In the genomic region with DNA sequence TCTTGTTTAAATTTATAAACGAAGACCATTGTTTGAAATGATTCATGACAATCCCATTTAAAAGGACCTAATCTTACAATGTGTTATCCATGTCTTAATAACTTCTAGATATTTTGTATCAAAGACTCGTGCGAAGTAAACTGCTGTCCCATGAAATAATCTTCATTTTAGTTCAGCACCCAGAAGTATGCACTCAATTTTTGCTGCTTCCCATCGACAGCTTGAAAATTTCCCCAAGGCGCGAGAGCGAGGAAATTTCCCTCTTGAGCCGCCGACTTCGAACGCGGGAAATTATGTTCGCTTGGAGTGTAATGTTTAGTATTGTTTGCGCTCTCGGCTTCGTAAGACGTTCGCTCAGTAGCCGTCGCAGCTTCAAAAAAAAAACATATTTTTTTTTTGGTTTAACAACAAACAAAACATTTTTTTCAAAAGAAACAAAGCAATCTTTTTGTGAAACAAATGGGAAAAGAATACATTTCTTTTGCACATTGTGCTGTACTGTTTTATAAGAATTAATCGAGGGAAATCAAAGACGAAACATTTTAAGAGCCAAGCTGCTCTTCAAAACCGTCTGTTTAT, we compare ENCODE assay signal across 1 fruit fly cellular context.
TF ChIP-seq lines count a peak whose summit lies in the region.

No protein-coding gene starts in this region.

TF ChIP-seq in whole organism, embryonic, 481 proteins besides CTCF, POLR2A, EP300 and RAD21 (continued from another document):
- TF ChIP-seq CG13424 (tag; optimal IDR thresholded peaks at IDR 0.05; lab: Kevin White, UChicago) (no peak), Stat92E (GFP tag; optimal IDR thresholded peaks at IDR 0.05; lab: Kevin White, UChicago) (no peak), toy (GFP tag; IDR thresholded peaks at IDR 0.05; lab: Robert Waterston, UW) (no peak), Antp (GFP tag; optimal IDR thresholded peaks at IDR 0.05; lab: Kevin White, UChicago) (no peak), YL-1 (GFP tag; optimal IDR thresholded peaks at IDR 0.05; lab: Kevin White, UChicago) (no peak), zfh2 (GFP tag; optimal IDR thresholded peaks at IDR 0.05; lab: Kevin White, UChicago) (no peak), CG15073 (GFP tag; optimal IDR thresholded peaks at IDR 0.05; lab: Kevin White, UChicago) (no peak), lab (GFP tag; optimal IDR thresholded peaks at IDR 0.05; lab: Kevin White, UChicago) (no peak), pita (GFP tag; optimal IDR thresholded peaks at IDR 0.05; lab: Kevin White, UChicago) (peak; percentile 4), fru (optimal IDR thresholded peaks at IDR 0.05; lab: Kevin White, UChicago) (no peak), Abd-B (GFP tag; optimal IDR thresholded peaks at IDR 0.05; lab: Kevin White, UChicago) (no peak), CG7372 (GFP tag; IDR thresholded peaks at IDR 0.05; lab: Robert Waterston, UW) (no peak), pros (GFP tag; optimal IDR thresholded peaks at IDR 0.05; lab: Kevin White, UChicago) (no peak), CG32532 (GFP tag; IDR thresholded peaks at IDR 0.05; lab: Robert Waterston, UW) (no peak), Med (GFP tag; lab: Kevin White, UChicago) (peak; percentile 26), NC2α (GFP tag; optimal IDR thresholded peaks at IDR 0.05; lab: Kevin White, UChicago) (no peak), zf30C (GFP tag; optimal IDR thresholded peaks at IDR 0.05; lab: Kevin White, UChicago) (peak; percentile 9), Hmr (GFP tag; optimal IDR thresholded peaks at IDR 0.05; lab: Kevin White, UChicago) (no peak), CG4424 (GFP tag; optimal IDR thresholded peaks at IDR 0.05; lab: Kevin White, UChicago) (no peak), ATbp (GFP tag; optimal IDR thresholded peaks at IDR 0.05; lab: Kevin White, UChicago) (no peak), nom (GFP tag; optimal IDR thresholded peaks at IDR 0.05; lab: Kevin White, UChicago) (no peak), run (tag; optimal IDR thresholded peaks at IDR 0.05; lab: Kevin White, UChicago) (no peak), CG7357 (GFP tag; IDR thresholded peaks at IDR 0.05; lab: Robert Waterston, UW) (no peak), CG33557 (GFP tag; optimal IDR thresholded peaks at IDR 0.05; lab: Kevin White, UChicago) (no peak), cg (GFP tag; optimal IDR thresholded peaks at IDR 0.05; lab: Kevin White, UChicago) (peak; percentile 19), pan (optimal IDR thresholded peaks at IDR 0.05; lab: Kevin White, UChicago) (no peak), pan (GFP tag; optimal IDR thresholded peaks at IDR 0.05 in 1 of 2, IDR thresholded peaks at IDR 0.05 in 1 of 2) (no peak), CG1529 (GFP tag; optimal IDR thresholded peaks at IDR 0.05; lab: Kevin White, UChicago) (no peak), tll (GFP tag; optimal IDR thresholded peaks at IDR 0.05; lab: Kevin White, UChicago) (no peak), CG17912 (GFP tag; optimal IDR thresholded peaks at IDR 0.05; lab: Kevin White, UChicago) (no peak), CG2129 (GFP tag; IDR thresholded peaks at IDR 0.05; lab: Robert Waterston, UW; ENCODE audit: partially characterized antibody) (no peak), CG3838 (GFP tag; optimal IDR thresholded peaks at IDR 0.05; lab: Kevin White, UChicago) (no peak), salm (tag; optimal IDR thresholded peaks at IDR 0.05; lab: Kevin White, UChicago) (no peak), E2f1 (GFP tag; IDR thresholded peaks at IDR 0.05; lab: Robert Waterston, UW) (no peak), CG16813 (GFP tag; IDR thresholded peaks at IDR 0.05; lab: Robert Waterston, UW; ENCODE audit: partially characterized antibody) (no peak), Sox102F (GFP tag; optimal IDR thresholded peaks at IDR 0.05; lab: Kevin White, UChicago) (no peak), esg (GFP tag; conservative IDR thresholded peaks at IDR 0.05; lab: Robert Waterston, UW) (no peak), CG7745 (tag; optimal IDR thresholded peaks at IDR 0.05; lab: Kevin White, UChicago) (no peak), CG30020 (tag; optimal IDR thresholded peaks at IDR 0.05; lab: Kevin White, UChicago) (no peak), CG5180 (GFP tag; optimal IDR thresholded peaks at IDR 0.05; lab: Kevin White, UChicago) (no peak), hb (GFP tag; IDR thresholded peaks at IDR 0.05; lab: Robert Waterston, UW; ENCODE audit: partially characterized antibody) (no peak), eve (GFP tag; optimal IDR thresholded peaks at IDR 0.05; lab: Kevin White, UChicago) (no peak), CG15479 (GFP tag; optimal IDR thresholded peaks at IDR 0.05; lab: Kevin White, UChicago) (no peak), Ets97D (GFP tag; optimal IDR thresholded peaks at IDR 0.05; lab: Kevin White, UChicago) (no peak), jing (GFP tag; optimal IDR thresholded peaks at IDR 0.05; lab: Kevin White, UChicago) (no peak), CG7556 (GFP tag; optimal IDR thresholded peaks at IDR 0.05; lab: Kevin White, UChicago) (no peak), Neu2 (GFP tag; optimal IDR thresholded peaks at IDR 0.05; lab: Kevin White, UChicago; ENCODE audit: borderline replicate concordance) (no peak), CG2120 (GFP tag; optimal IDR thresholded peaks at IDR 0.05; lab: Kevin White, UChicago) (no peak), Usf (GFP tag; optimal IDR thresholded peaks at IDR 0.05; lab: Kevin White, UChicago) (no peak), Nf-YC (tag; optimal IDR thresholded peaks at IDR 0.05; lab: Kevin White, UChicago) (no peak), klu (GFP tag; IDR thresholded peaks at IDR 0.05; lab: Robert Waterston, UW) (no peak), CG2199 (GFP tag; IDR thresholded peaks at IDR 0.05; lab: Robert Waterston, UW) (0 out of 3 replicates have a peak, but pooled peaks have one; percentile 29), Dp (GFP tag; optimal IDR thresholded peaks at IDR 0.05; lab: Kevin White, UChicago) (peak; percentile 2), CHES-1-like (GFP tag; optimal IDR thresholded peaks at IDR 0.05; lab: Kevin White, UChicago) (no peak), cato (GFP tag; optimal IDR thresholded peaks at IDR 0.05; lab: Kevin White, UChicago; ENCODE audit: borderline replicate concordance) (no peak), CG6254 (GFP tag; optimal IDR thresholded peaks at IDR 0.05; lab: Kevin White, UChicago) (no peak), NfI (GFP tag; optimal IDR thresholded peaks at IDR 0.05; lab: Kevin White, UChicago) (no peak), CG13287 (GFP tag; IDR thresholded peaks at IDR 0.05; lab: Robert Waterston, UW; ENCODE audit: partially characterized antibody) (no peak), CG10979 (tag; optimal IDR thresholded peaks at IDR 0.05; lab: Kevin White, UChicago) (no peak), sens (GFP tag; lab: Kevin White, UChicago) (peak; percentile 22), chm (GFP tag; IDR thresholded peaks at IDR 0.05; lab: Robert Waterston, UW) (peak; percentile 47; the same call in 1 of the 2 replicates), insv (GFP tag; optimal IDR thresholded peaks at IDR 0.05; lab: Kevin White, UChicago) (no peak), CG6813 (GFP tag; optimal IDR thresholded peaks at IDR 0.05; lab: Kevin White, UChicago) (no peak), Lim3 (GFP tag; IDR thresholded peaks at IDR 0.05; lab: Robert Waterston, UW) (no peak), Poxn (GFP tag; IDR thresholded peaks at IDR 0.05; lab: Robert Waterston, UW) (no peak), her (GFP tag; optimal IDR thresholded peaks at IDR 0.05; lab: Kevin White, UChicago) (no peak), Ravus (GFP tag; IDR thresholded peaks at IDR 0.05; lab: Robert Waterston, UW) (no peak), CG6175 (GFP tag; IDR thresholded peaks at IDR 0.05; lab: Robert Waterston, UW) (no peak), CG34422 (GFP tag; IDR thresholded peaks at IDR 0.05; lab: Robert Waterston, UW) (no peak), Hey (tag; optimal IDR thresholded peaks at IDR 0.05; lab: Kevin White, UChicago) (no peak), chinmo (GFP tag; IDR thresholded peaks at IDR 0.05; lab: Robert Waterston, UW; ENCODE audit: partially characterized antibody) (0 out of 4 replicates have a peak, but pooled peaks have one; percentile 8), ci (GFP tag; IDR thresholded peaks at IDR 0.05; lab: Robert Waterston, UW) (0 out of 3 replicates have a peak, but pooled peaks have one; percentile 22), so (GFP tag; IDR thresholded peaks at IDR 0.05; lab: Robert Waterston, UW) (no peak), CG6689 (GFP tag; IDR thresholded peaks at IDR 0.05; lab: Robert Waterston, UW) (no peak), CG4360 (GFP tag; IDR thresholded peaks at IDR 0.05; lab: Robert Waterston, UW) (peak; percentile 30; the same call in 1 of the 2 replicates), vvl (GFP tag; IDR thresholded peaks at IDR 0.05; lab: Robert Waterston, UW) (0 out of 2 replicates have a peak, but pooled peaks have one; percentile 16), sug (tag; optimal IDR thresholded peaks at IDR 0.05; lab: Kevin White, UChicago) (no peak), ara (GFP tag; IDR thresholded peaks at IDR 0.05; lab: Robert Waterston, UW) (no peak), bcd (GFP tag; optimal IDR thresholded peaks at IDR 0.05; lab: Kevin White, UChicago) (no peak), CG10565 (GFP tag; optimal IDR thresholded peaks at IDR 0.05; lab: Kevin White, UChicago) (no peak), CG10274 (GFP tag; optimal IDR thresholded peaks at IDR 0.05; lab: Kevin White, UChicago) (no peak), pzg (GFP tag; optimal IDR thresholded peaks at IDR 0.05; lab: Kevin White, UChicago) (no peak), ind (GFP tag; optimal IDR thresholded peaks at IDR 0.05; lab: Kevin White, UChicago) (no peak), CG12236 (GFP tag; optimal IDR thresholded peaks at IDR 0.05; lab: Kevin White, UChicago) (no peak), Trl (optimal IDR thresholded peaks at IDR 0.05; lab: Kevin White, UChicago) (peak in 1 of 2 experiments; percentile 39), Trl (GFP tag; optimal IDR thresholded peaks at IDR 0.05; lab: Kevin White, UChicago) (no peak), Bteb2 (GFP tag; optimal IDR thresholded peaks at IDR 0.05; lab: Kevin White, UChicago) (no peak), CG10147 (GFP tag; optimal IDR thresholded peaks at IDR 0.05; lab: Kevin White, UChicago) (no peak), E2f2 (GFP tag; IDR thresholded peaks at IDR 0.05; lab: Robert Waterston, UW) (no peak), CG2875 (GFP tag; optimal IDR thresholded peaks at IDR 0.05; lab: Kevin White, UChicago) (no peak), pho (GFP tag; optimal IDR thresholded peaks at IDR 0.05; lab: Kevin White, UChicago) (no peak), sna (GFP tag; IDR thresholded peaks at IDR 0.05; lab: Robert Waterston, UW; ENCODE audit: partially characterized antibody) (no peak), sqz (GFP tag; optimal IDR thresholded peaks at IDR 0.05; lab: Kevin White, UChicago) (peak; percentile 65), CG11093 (GFP tag; IDR thresholded peaks at IDR 0.05; lab: Robert Waterston, UW) (no peak), H2.0 (GFP tag; IDR thresholded peaks at IDR 0.05; lab: Robert Waterston, UW) (no peak), Vsx1 (GFP tag; optimal IDR thresholded peaks at IDR 0.05; lab: Kevin White, UChicago) (no peak), Oaz (GFP tag; IDR thresholded peaks at IDR 0.05; lab: Robert Waterston, UW) (no peak), croc (GFP tag; conservative IDR thresholded peaks at IDR 0.05; lab: Robert Waterston, UW) (no peak), CG11560 (tag; IDR thresholded peaks at IDR 0.05; lab: Robert Waterston, UW) (no peak), CG11696 (GFP tag; IDR thresholded peaks at IDR 0.05; lab: Robert Waterston, UW) (no peak), tup (GFP tag; optimal IDR thresholded peaks at IDR 0.05; lab: Kevin White, UChicago) (no peak), br (optimal IDR thresholded peaks at IDR 0.05; lab: Kevin White, UChicago) (no peak), HHEX (GFP tag; optimal IDR thresholded peaks at IDR 0.05; lab: Kevin White, UChicago) (no peak), CG11456 (GFP tag; IDR thresholded peaks at IDR 0.05; lab: Robert Waterston, UW) (no peak), Ada2b (GFP tag; IDR thresholded peaks at IDR 0.05; lab: Robert Waterston, UW) (no peak), Hr39 (optimal IDR thresholded peaks at IDR 0.05; lab: Kevin White, UChicago) (no peak), NK7.1 (GFP tag; optimal IDR thresholded peaks at IDR 0.05; lab: Kevin White, UChicago) (no peak), CG31365 (tag; optimal IDR thresholded peaks at IDR 0.05; lab: Kevin White, UChicago) (no peak), HmgD (GFP tag; optimal IDR thresholded peaks at IDR 0.05; lab: Kevin White, UChicago) (no peak), fd96Cb (tag; optimal IDR thresholded peaks at IDR 0.05; lab: Kevin White, UChicago) (no peak), CG8388 (GFP tag; optimal IDR thresholded peaks at IDR 0.05; lab: Kevin White, UChicago) (no peak), ham (GFP tag; IDR thresholded peaks at IDR 0.05; lab: Robert Waterston, UW) (no peak)
